Worm (Caenorhabditis elegans): Measurements from ENCODE around the gene sip-1.

DNA sequence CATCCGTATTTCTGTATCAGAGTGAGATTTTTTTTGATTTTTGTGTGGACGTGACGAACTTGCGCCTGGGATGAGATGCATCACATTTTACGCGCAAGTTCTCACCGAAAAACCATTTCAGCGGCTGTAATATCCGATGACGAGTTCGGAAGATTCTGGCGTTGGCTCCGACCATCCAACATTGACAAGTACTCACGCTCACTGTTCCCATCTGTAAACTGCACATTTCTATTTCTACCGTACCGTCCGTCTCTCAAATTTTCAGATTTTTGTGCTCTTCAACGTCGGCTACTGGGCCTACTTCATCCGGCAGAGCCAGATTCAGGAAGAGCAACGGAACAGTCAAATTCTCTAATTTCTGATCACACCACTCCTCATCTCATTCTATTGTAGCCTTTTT lies 20.8 kb upstream of the sip-1 start:
- TF ChIP-seq ceh-43 (GFP tag; optimal IDR thresholded peaks at IDR 0.05) (no peak), nhr-2 (tag; optimal IDR thresholded peaks at IDR 0.05) (no peak), sptf-1 (tag; optimal IDR thresholded peaks at IDR 0.05) (no peak), nhr-12 (tag; optimal IDR thresholded peaks at IDR 0.05) (no peak), mep-1 (tag; optimal IDR thresholded peaks at IDR 0.05) (no peak), flh-1 (GFP tag; optimal IDR thresholded peaks at IDR 0.05) (no peak), M03D4.4 (tag; optimal IDR thresholded peaks at IDR 0.05) (no peak), ztf-11 (tag; optimal IDR thresholded peaks at IDR 0.05) (no peak)

All from whole organism, mixed stage, embryonic.